Fruit fly (Drosophila melanogaster): ENCODE measurements around the gene CG15418.

DNA sequence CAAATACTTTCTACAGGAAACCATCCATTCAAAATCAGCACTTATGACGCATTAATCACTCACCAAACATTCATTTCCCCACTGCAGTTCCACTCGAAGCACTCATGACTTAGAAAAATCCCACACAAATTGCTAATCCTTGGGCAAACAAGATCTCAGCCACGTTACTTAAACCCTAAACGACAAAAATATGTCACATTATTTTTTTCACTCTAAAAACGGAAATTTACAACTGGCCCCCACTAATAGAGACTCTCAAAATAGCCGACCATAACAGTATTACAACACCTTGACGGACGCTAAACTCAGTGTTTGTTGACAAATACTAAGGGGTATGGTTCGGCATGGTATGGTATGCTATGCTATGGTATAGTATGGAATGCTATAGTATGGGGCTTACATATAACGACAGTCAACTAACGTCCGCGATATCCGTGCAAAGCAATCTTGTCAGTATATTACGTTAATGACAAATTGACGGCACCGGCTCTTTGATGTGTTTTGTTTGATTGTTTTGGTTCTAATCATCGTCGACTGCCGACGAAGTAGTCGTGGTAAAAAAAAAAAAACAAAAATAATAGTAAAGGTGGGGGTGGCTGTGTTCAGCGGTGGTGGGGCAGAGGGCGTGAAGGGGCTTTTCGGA, 48.9 kb downstream of the CG15418 start:
- TF ChIP-seq Jra (GFP tag; optimal IDR thresholded peaks at IDR 0.05): no peak
- no peak for TF ChIP-seq foxo (GFP tag; optimal IDR thresholded peaks at IDR 0.05)
- no peak for TF ChIP-seq Dfd (GFP tag; optimal IDR thresholded peaks at IDR 0.05)

All from whole organism, wandering third instar larva.